Fruit fly (Drosophila melanogaster) whole organism, embryonic: ENCODE results near the gene Exn.
A peak's percentile ranks its signal among the peaks of the same experiment; 100 is the strongest.

Source experiments
- Abd-B ChIP-seq: fragments of 200-800 bp; sonication (Bioruptor generic); optimal IDR thresholded peaks from 2 replicates; lab custom pipeline; 2018; ENCODE audit warnings: missing biosample characterization, mild to moderate bottlenecking, missing genetic modification characterization, moderate library complexity
- Bgb ChIP-seq: fragments of 200-800 bp; sonication (Bioruptor generic); IDR thresholded peaks from 2 replicates; pipeline ENCODE4 v1.3.6; 2022; ENCODE audit warnings: missing biosample characterization, missing genetic modification characterization; ENCODE audit not compliant: partially characterized antibody
- CG10979 ChIP-seq: fragments of 200-800 bp; sonication (Bioruptor generic); optimal IDR thresholded peaks from 2 replicates; lab custom pipeline; 2018; ENCODE audit warnings: missing biosample characterization, mild to moderate bottlenecking, missing genetic modification characterization, moderate library complexity
- CG11504 ChIP-seq: fragments of 200-800 bp; sonication (Bioruptor generic); optimal IDR thresholded peaks from 3 replicates; lab custom pipeline; 2019; ENCODE audit warnings: missing biosample characterization, mild to moderate bottlenecking, missing genetic modification characterization, moderate library complexity
- CG14050 ChIP-seq: fragments of 200-800 bp; sonication (Bioruptor generic); IDR thresholded peaks from 3 replicates; pipeline ENCODE4 v1.3.6; 2022; ENCODE audit warnings: missing biosample characterization, missing genetic modification characterization
- CG15601 ChIP-seq: fragments of 200-800 bp; sonication (Bioruptor generic); optimal IDR thresholded peaks from 3 replicates; lab custom pipeline; 2019; ENCODE audit warnings: missing biosample characterization, mild to moderate bottlenecking, missing genetic modification characterization, moderate library complexity
- CG15696 ChIP-seq: fragments of 200-800 bp; sonication (Bioruptor generic); optimal IDR thresholded peaks from 2 replicates; lab custom pipeline; 2019; ENCODE audit warnings: missing biosample characterization, mild to moderate bottlenecking, missing genetic modification characterization, moderate library complexity
- CG1647 ChIP-seq: fragments of 200-800 bp; sonication (Bioruptor generic); optimal IDR thresholded peaks from 3 replicates; lab custom pipeline; 2016; ENCODE audit warnings: missing biosample characterization, missing genetic modification characterization
- CG16815 ChIP-seq: fragments of 200-800 bp; sonication (Bioruptor generic); optimal IDR thresholded peaks from 3 replicates; lab custom pipeline; 2017; ENCODE audit warnings: missing biosample characterization, mild to moderate bottlenecking, missing genetic modification characterization
- CG17912 ChIP-seq: fragments of 200-800 bp; sonication (Bioruptor generic); optimal IDR thresholded peaks from 2 replicates; lab custom pipeline; 2018; ENCODE audit warnings: missing biosample characterization, mild to moderate bottlenecking, missing genetic modification characterization
- CG18764 ChIP-seq: fragments of 200-800 bp; sonication (Bioruptor generic); optimal IDR thresholded peaks from 3 replicates; lab custom pipeline; 2016; ENCODE audit warnings: missing biosample characterization, missing genetic modification characterization
- CG34422 ChIP-seq: fragments of 200-800 bp; sonication (Bioruptor generic); IDR thresholded peaks from 3 replicates; pipeline ENCODE4 v1.3.6; 2022; ENCODE audit warnings: missing biosample characterization, missing genetic modification characterization
- CG3847 ChIP-seq: fragments of 200-800 bp; sonication (Bioruptor generic); IDR thresholded peaks from 2 replicates; pipeline ENCODE4 v1.3.6; 2022; ENCODE audit warnings: missing biosample characterization, missing genetic modification characterization
- CG4707 ChIP-seq: fragments of 200-800 bp; sonication (Bioruptor generic); optimal IDR thresholded peaks from 2 replicates; lab custom pipeline; 2018; ENCODE audit warnings: missing biosample characterization, mild to moderate bottlenecking, missing genetic modification characterization, moderate library complexity
- CG4730 ChIP-seq: fragments of 200-800 bp; sonication (Bioruptor generic); IDR thresholded peaks from 2 replicates; pipeline ENCODE4 v1.3.6; 2022; ENCODE audit warnings: missing biosample characterization, missing genetic modification characterization
- CG5953 ChIP-seq: fragments of 200-800 bp; sonication (Bioruptor generic); IDR thresholded peaks from 2 replicates; pipeline ENCODE4 v1.3.6; 2022; ENCODE audit warnings: missing biosample characterization, missing genetic modification characterization
- CG6175 ChIP-seq: fragments of 200-800 bp; sonication (Bioruptor generic); IDR thresholded peaks from 3 replicates; pipeline ENCODE4 v1.3.6; 2022; ENCODE audit warnings: missing biosample characterization, missing genetic modification characterization
- CG8478 ChIP-seq: fragments of >200 bp; optimal IDR thresholded peaks from 2 replicates; lab custom pipeline; 2018
- CG9727 ChIP-seq: fragments of 200-800 bp; sonication (Bioruptor generic); optimal IDR thresholded peaks from 3 replicates; lab custom pipeline; 2017; ENCODE audit warnings: missing biosample characterization, mild to moderate bottlenecking, missing genetic modification characterization
- CG9817 ChIP-seq: fragments of 200-800 bp; sonication (Bioruptor generic); optimal IDR thresholded peaks from 2 replicates; lab custom pipeline; 2018; ENCODE audit warnings: missing biosample characterization, mild to moderate bottlenecking, missing genetic modification characterization, moderate library complexity
- Dad ChIP-seq: fragments of 200-800 bp; sonication (Bioruptor generic); optimal IDR thresholded peaks from 3 replicates; lab custom pipeline; 2016; ENCODE audit warnings: missing biosample characterization, missing genetic modification characterization
- Dek ChIP-seq: fragments of 200-800 bp; sonication (Bioruptor generic); optimal IDR thresholded peaks from 3 replicates; lab custom pipeline; 2019; ENCODE audit warnings: missing biosample characterization, mild to moderate bottlenecking, missing genetic modification characterization, moderate library complexity
- Doc2 ChIP-seq: fragments of 200-800 bp; sonication (Bioruptor generic); IDR thresholded peaks from 2 replicates; pipeline ENCODE4 v1.3.6; 2022; ENCODE audit warnings: missing biosample characterization, missing genetic modification characterization
- E2f1 ChIP-seq: fragments of 200-800 bp; sonication (Bioruptor generic); IDR thresholded peaks from 2 replicates; pipeline ENCODE4 v1.3.6; 2022; ENCODE audit warnings: missing biosample characterization, missing genetic modification characterization
- E2f2 ChIP-seq: fragments of 200-800 bp; sonication (Bioruptor generic); IDR thresholded peaks from 2 replicates; pipeline ENCODE4 v1.3.6; 2022; ENCODE audit warnings: missing biosample characterization, missing genetic modification characterization
- Ets97D ChIP-seq: fragments of 200-800 bp; sonication (Bioruptor generic); optimal IDR thresholded peaks from 3 replicates; lab custom pipeline; 2016; ENCODE audit warnings: missing biosample characterization, missing genetic modification characterization
- Fer1 ChIP-seq: fragments of 200-800 bp; sonication (Bioruptor generic); optimal IDR thresholded peaks from 2 replicates; lab custom pipeline; 2017; ENCODE audit warnings: missing biosample characterization, mild to moderate bottlenecking, missing genetic modification characterization
- Hr51 ChIP-seq, 2 experiments: fragments of 200-800 bp; sonication (Bioruptor generic); optimal IDR thresholded peaks; 2 replicates in 1 of 2; 3 replicates in 1 of 2; lab custom pipeline; 2016 to 2018; ENCODE audit warnings: missing biosample characterization in 2 of 2, missing genetic modification characterization in 2 of 2, mild to moderate bottlenecking in 1 of 2, moderate library complexity in 1 of 2
- NFAT ChIP-seq: fragments of 200-800 bp; sonication (Bioruptor generic); IDR thresholded peaks from 2 replicates; pipeline ENCODE4 v1.3.6; 2022; ENCODE audit warnings: missing biosample characterization, missing genetic modification characterization
- Nf-YC ChIP-seq: fragments of 200-800 bp; optimal IDR thresholded peaks from 3 replicates; lab custom pipeline; 2019; ENCODE audit warnings: missing biosample characterization, mild to moderate bottlenecking, missing genetic modification characterization, moderate library complexity
- Opbp ChIP-seq: fragments of 200-800 bp; sonication (Bioruptor generic); IDR thresholded peaks from 3 replicates; pipeline ENCODE4 v1.3.6; 2022; ENCODE audit warnings: missing biosample characterization, missing genetic modification characterization; ENCODE audit not compliant: partially characterized antibody
- az2 ChIP-seq: fragments of 200-800 bp; sonication (Bioruptor generic); optimal IDR thresholded peaks from 3 replicates; lab custom pipeline; 2016; ENCODE audit warnings: missing biosample characterization, missing genetic modification characterization
- cas ChIP-seq: fragments of 200-800 bp; sonication (Bioruptor generic); IDR thresholded peaks from 2 replicates; pipeline ENCODE4 v1.3.6; 2022; ENCODE audit warnings: missing biosample characterization, missing genetic modification characterization
- croc ChIP-seq: fragments of 200-800 bp; sonication (Bioruptor generic); conservative IDR thresholded peaks from 3 replicates; pipeline ENCODE4 v1.3.6; 2022; ENCODE audit warnings: missing biosample characterization, missing genetic modification characterization
- crp ChIP-seq, 2 experiments: fragments of 200-800 bp; sonication (Bioruptor generic); optimal IDR thresholded peaks; 2 replicates in 1 of 2; 3 replicates in 1 of 2; lab custom pipeline; 2017; ENCODE audit warnings: missing biosample characterization in 2 of 2, missing genetic modification characterization in 2 of 2, mild to moderate bottlenecking in 1 of 2, moderate library complexity in 1 of 2
- danr ChIP-seq: fragments of 200-800 bp; sonication (Bioruptor generic); IDR thresholded peaks from 2 replicates; pipeline ENCODE4 v1.3.6; 2022; ENCODE audit warnings: missing biosample characterization, missing genetic modification characterization
- fd96Cb ChIP-seq: fragments of 200-800 bp; sonication (Bioruptor generic); optimal IDR thresholded peaks from 2 replicates; lab custom pipeline; 2018; ENCODE audit warnings: missing biosample characterization, mild to moderate bottlenecking, missing genetic modification characterization, moderate library complexity
- gfzf ChIP-seq: fragments of 200-800 bp; sonication (Bioruptor generic); optimal IDR thresholded peaks from 2 replicates; lab custom pipeline; 2016; ENCODE audit warnings: missing biosample characterization, mild to moderate bottlenecking, missing genetic modification characterization, moderate library complexity
- grau ChIP-seq: fragments of 200-800 bp; optimal IDR thresholded peaks from 3 replicates; lab custom pipeline; 2019; ENCODE audit warnings: missing biosample characterization, mild to moderate bottlenecking, missing genetic modification characterization, moderate library complexity
- gsb ChIP-seq: fragments of 200-800 bp; sonication (Bioruptor generic); IDR thresholded peaks from 2 replicates; pipeline ENCODE4 v1.3.6; 2022; ENCODE audit warnings: missing biosample characterization, missing genetic modification characterization
- insv ChIP-seq, 2 experiments: fragments of 200-800 bp; sonication (Bioruptor generic); optimal IDR thresholded peaks; 3 replicates each; lab custom pipeline; 2016 to 2018; ENCODE audit warnings: missing biosample characterization in 2 of 2, missing genetic modification characterization in 2 of 2
- jigr1 ChIP-seq: fragments of 200-800 bp; sonication (Bioruptor generic); IDR thresholded peaks from 3 replicates; pipeline ENCODE4 v1.3.6; 2022; ENCODE audit warnings: missing biosample characterization, missing genetic modification characterization
- lbe ChIP-seq: fragments of 200-800 bp; sonication (Bioruptor generic); optimal IDR thresholded peaks from 2 replicates; lab custom pipeline; 2016; ENCODE audit warnings: missing biosample characterization, mild to moderate bottlenecking, missing genetic modification characterization
- rib ChIP-seq: fragments of 200-800 bp; sonication (Bioruptor generic); IDR thresholded peaks from 2 replicates; pipeline ENCODE4 v1.3.6; 2022; ENCODE audit warnings: missing biosample characterization, missing genetic modification characterization
- sc ChIP-seq, 3 experiments: fragments of >200 bp in 2 of 3; fragments of 200-800 bp in 1 of 3; sonication (Bioruptor generic) in 1 of 3; optimal IDR thresholded peaks; 2 replicates in 2 of 3; 3 replicates in 1 of 3; lab custom pipeline; 2017; ENCODE audit warnings: mild to moderate bottlenecking in 1 of 3, missing biosample characterization in 1 of 3, missing genetic modification characterization in 1 of 3, missing genetic modification reagents in 1 of 3
- scrt ChIP-seq: fragments of 200-800 bp; sonication (Bioruptor generic); optimal IDR thresholded peaks from 2 replicates; lab custom pipeline; 2018; ENCODE audit warnings: missing biosample characterization, mild to moderate bottlenecking, missing genetic modification characterization, moderate library complexity
- tll ChIP-seq, 2 experiments: fragments of 200-800 bp in 1 of 2; fragments of >200 bp in 1 of 2; sonication (Bioruptor generic) in 1 of 2; optimal IDR thresholded peaks; 2 replicates each; lab custom pipeline; 2017 to 2019; ENCODE audit warnings: missing biosample characterization in 2 of 2, missing genetic modification characterization in 2 of 2, mild to moderate bottlenecking in 1 of 2, moderate library complexity in 1 of 2
- usp ChIP-seq: fragments of >200 bp; optimal IDR thresholded peaks from 2 replicates; lab custom pipeline; 2017; ENCODE audit warnings: missing biosample characterization, missing genetic modification characterization

The Exn gene

dm6 chr3L:17012017-17012719, 42.4 kb downstream of the Exn start, which contains the start of gene CG3764 (continued):
- no peak for TF ChIP-seq CG8478 (lab: Kevin White, UChicago)
- TF ChIP-seq CG15601 (tag; lab: Kevin White, UChicago) = peak; percentile 89
- TF ChIP-seq CG34422 = peak; percentile 83
- TF ChIP-seq scrt (GFP tag; lab: Kevin White, UChicago) = peak; percentile 73
- TF ChIP-seq sc (optimal IDR thresholded peaks at IDR 0.05; lab: Kevin White, UChicago) = no peak
- TF ChIP-seq sc (GFP tag; optimal IDR thresholded peaks at IDR 0.05; lab: Kevin White, UChicago) = peak; percentile 70
- TF ChIP-seq CG15696 (tag; lab: Kevin White, UChicago) = peak; percentile 74
- TF ChIP-seq lbe (GFP tag; lab: Kevin White, UChicago) = peak; percentile 38
- peak; percentile 42; the same call in 1 of the 2 replicates for TF ChIP-seq danr (GFP tag; lab: Robert Waterston, UW)
- TF ChIP-seq insv (GFP tag; optimal IDR thresholded peaks at IDR 0.05; lab: Kevin White, UChicago) = peak in 1 of 2 experiments; percentile 39
- peak; percentile 6 for TF ChIP-seq fd96Cb (tag; lab: Kevin White, UChicago)
- TF ChIP-seq rib = peak; percentile 94
- peak; percentile 98 for TF ChIP-seq CG17912 (GFP tag; lab: Kevin White, UChicago)
- peak; percentile 78 for TF ChIP-seq Nf-YC
- TF ChIP-seq jigr1 (GFP tag; lab: Robert Waterston, UW) = no peak
- no peak for TF ChIP-seq usp (GFP tag; lab: Kevin White, UChicago)
- TF ChIP-seq CG3847 (GFP tag; lab: Robert Waterston, UW) = peak; percentile 81
- TF ChIP-seq CG4730 (GFP tag; lab: Robert Waterston, UW) = no peak
- no peak; the same call in 2 of the 3 replicates for TF ChIP-seq croc (GFP tag; lab: Robert Waterston, UW)
- peak; percentile 75 for TF ChIP-seq Dad (GFP tag; lab: Kevin White, UChicago)
- TF ChIP-seq tll (GFP tag; optimal IDR thresholded peaks at IDR 0.05; lab: Kevin White, UChicago) = peak in 1 of 2 experiments; percentile 92
- TF ChIP-seq az2 (GFP tag; lab: Kevin White, UChicago) = peak; percentile 33
- peak; percentile 55 for TF ChIP-seq CG9817 (tag; lab: Kevin White, UChicago)
- peak; percentile 63; the same call in 1 of the 2 replicates for TF ChIP-seq gsb (GFP tag; lab: Robert Waterston, UW)
- TF ChIP-seq Hr51 (GFP tag; optimal IDR thresholded peaks at IDR 0.05; lab: Kevin White, UChicago) = peak; percentile 55 to 75
- TF ChIP-seq Bgb (GFP tag; lab: Robert Waterston, UW) = peak; percentile 68
- peak in 1 of 2 experiments; percentile 61 for TF ChIP-seq crp (GFP tag; optimal IDR thresholded peaks at IDR 0.05; lab: Kevin White, UChicago)
- peak; percentile 76 for TF ChIP-seq Dek (tag; lab: Kevin White, UChicago)
- TF ChIP-seq CG16815 (GFP tag; lab: Kevin White, UChicago) = no peak
- peak; percentile 39; the same call in 1 of the 2 replicates for TF ChIP-seq CG5953 (GFP tag; lab: Robert Waterston, UW)
- TF ChIP-seq CG9727 (GFP tag; lab: Kevin White, UChicago) = peak; percentile 84
- 0 out of 2 replicates have a peak, but pooled peaks have one; percentile 6 for TF ChIP-seq NFAT (GFP tag; lab: Robert Waterston, UW)
- no peak for TF ChIP-seq Doc2 (GFP tag; lab: Robert Waterston, UW)
- peak; percentile 90 for TF ChIP-seq Fer1 (GFP tag; lab: Kevin White, UChicago)
- TF ChIP-seq cas (GFP tag; lab: Robert Waterston, UW) = no peak
- TF ChIP-seq E2f1 = 0 out of 2 replicates have a peak, but pooled peaks have one; percentile 24
- peak; percentile 71 for TF ChIP-seq CG18764
- TF ChIP-seq CG1647 (GFP tag; lab: Kevin White, UChicago) = peak; percentile 56
- peak; percentile 84 for TF ChIP-seq E2f2 (GFP tag; lab: Robert Waterston, UW)
- TF ChIP-seq Abd-B (GFP tag; lab: Kevin White, UChicago) = peak; percentile 62
- peak; percentile 72 for TF ChIP-seq CG11504 (tag; lab: Kevin White, UChicago)
- peak; percentile 100 for TF ChIP-seq Opbp (GFP tag; lab: Robert Waterston, UW)
- 0 out of 3 replicates have a peak, but pooled peaks have one; percentile 15 for TF ChIP-seq CG6175
- peak; percentile 98 for TF ChIP-seq Ets97D
- TF ChIP-seq gfzf (GFP tag; lab: Kevin White, UChicago) = peak; percentile 72
- TF ChIP-seq CG14050 (GFP tag; lab: Robert Waterston, UW) = peak; percentile 41; the same call in 1 of the 3 replicates
- peak; percentile 63 for TF ChIP-seq grau (tag; lab: Kevin White, UChicago)
- TF ChIP-seq CG4707 = peak; percentile 86
- peak; percentile 56 for TF ChIP-seq CG10979 (tag; lab: Kevin White, UChicago)
